Fruit fly (Drosophila melanogaster) whole organism, adult: ENCODE data around the gene CG4593.

Experiments used
- CG11617 ChIP-seq: fragments of 200-800 bp; sonication (Bioruptor generic); optimal IDR thresholded peaks from 2 replicates; lab custom pipeline; 2017; ENCODE audit warnings: mild to moderate bottlenecking, missing biosample characterization, missing genetic modification reagents, missing genetic modification characterization
- CG12768 ChIP-seq: fragments of 200-800 bp; sonication (Bioruptor generic); optimal IDR thresholded peaks from 2 replicates; lab custom pipeline; 2017; ENCODE audit warnings: missing biosample characterization, missing genetic modification characterization, mild to moderate bottlenecking, moderate library complexity, missing genetic modification reagents
- CG14711 ChIP-seq: fragments of 200-800 bp; sonication (Bioruptor generic); optimal IDR thresholded peaks from 2 replicates; lab custom pipeline; 2018; ENCODE audit warnings: missing biosample characterization, mild to moderate bottlenecking, missing genetic modification characterization, moderate library complexity
- CG33017 ChIP-seq: fragments of 200-800 bp; sonication (Bioruptor generic); optimal IDR thresholded peaks from 2 replicates; lab custom pipeline; 2018; ENCODE audit warnings: missing biosample characterization, mild to moderate bottlenecking, missing genetic modification characterization, moderate library complexity
- CG5204 ChIP-seq: fragments of 200-800 bp; sonication (Bioruptor generic); optimal IDR thresholded peaks from 2 replicates; lab custom pipeline; 2016; ENCODE audit warnings: missing biosample characterization, missing genetic modification characterization
- Crg-1 ChIP-seq: fragments of 200-800 bp; sonication (Bioruptor generic); optimal IDR thresholded peaks from 2 replicates; lab custom pipeline; 2016; ENCODE audit warnings: missing biosample characterization, missing genetic modification characterization
- Hr96 ChIP-seq: fragments of 200-800 bp; sonication (Bioruptor generic); optimal IDR thresholded peaks from 2 replicates; lab custom pipeline; 2016; ENCODE audit warnings: missing biosample characterization, missing genetic modification characterization
- bab1 ChIP-seq: fragments of 200-800 bp; sonication (Bioruptor generic); optimal IDR thresholded peaks from 3 replicates; lab custom pipeline; 2019; ENCODE audit warnings: missing biosample characterization, mild to moderate bottlenecking, missing genetic modification characterization, moderate library complexity
- cnc ChIP-seq, 2 experiments: fragments of >200 bp; optimal IDR thresholded peaks; 2 replicates each; lab custom pipeline; 2017
- kay ChIP-seq: fragments of 200-800 bp; sonication (Bioruptor generic); peaks from one replicate; lab custom pipeline; 2016; ENCODE audit warnings: missing biosample characterization, missing genetic modification characterization, borderline replicate concordance
- ovo ChIP-seq: fragments of 200-800 bp; sonication (Bioruptor generic); optimal IDR thresholded peaks from 2 replicates; lab custom pipeline; 2016; ENCODE audit warnings: missing biosample characterization, missing genetic modification characterization
- pad ChIP-seq: fragments of 200-800 bp; sonication (Bioruptor generic); optimal IDR thresholded peaks from 3 replicates; lab custom pipeline; 2017; ENCODE audit warnings: missing biosample characterization, missing genetic modification characterization, mild to moderate bottlenecking, moderate library complexity, missing genetic modification reagents
- tj ChIP-seq: fragments of 200-800 bp; sonication (Bioruptor generic); optimal IDR thresholded peaks from 3 replicates; lab custom pipeline; 2017; ENCODE audit warnings: missing biosample characterization, mild to moderate bottlenecking, missing genetic modification characterization, moderate library complexity
- toe ChIP-seq: fragments of 200-800 bp; sonication (Bioruptor generic); optimal IDR thresholded peaks from 2 replicates; lab custom pipeline; 2016; ENCODE audit warnings: missing biosample characterization, missing genetic modification characterization

DNA sequence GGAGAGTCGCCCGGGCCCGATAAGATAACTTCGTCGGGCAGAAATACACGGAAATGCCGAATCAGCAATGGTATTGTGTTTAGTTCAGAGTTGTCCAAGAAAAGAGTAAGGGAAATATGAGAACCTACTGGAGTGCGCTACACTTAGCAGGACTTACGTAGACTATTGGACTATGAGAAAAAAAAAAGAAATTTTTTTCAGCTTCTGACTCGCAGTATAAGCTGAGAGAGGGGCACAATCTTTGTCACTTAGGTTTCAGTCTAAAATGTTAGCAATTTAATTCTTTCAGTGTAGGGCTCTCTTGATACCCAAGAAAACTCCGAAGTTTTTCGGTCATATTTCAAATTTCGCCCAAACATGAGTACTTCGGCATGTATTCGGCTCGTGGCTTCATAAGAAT, 19.9 kb upstream of the CG4593 start:
- TF ChIP-seq cnc (optimal IDR thresholded peaks at IDR 0.05; lab: Kevin White, UChicago) (no peak), kay (no peak), CG5204 (GFP tag; lab: Kevin White, UChicago) (peak; percentile 32), Crg-1 (GFP tag; lab: Kevin White, UChicago) (peak; percentile 54), Hr96 (GFP tag; lab: Kevin White, UChicago) (peak; percentile 85), CG14711 (tag; lab: Kevin White, UChicago) (peak; percentile 84), bab1 (peak; percentile 89), CG33017 (tag; lab: Kevin White, UChicago) (no peak), pad (GFP tag; lab: Kevin White, UChicago) (peak; percentile 78), toe (GFP tag; lab: Kevin White, UChicago) (no peak), CG12768 (no peak), CG11617 (GFP tag; lab: Kevin White, UChicago) (peak; percentile 78), tj (peak; percentile 95), ovo (GFP tag; lab: Kevin White, UChicago) (peak; percentile 23)
